Worm (Caenorhabditis elegans) whole organism, early embryonic: Measurements from ENCODE around the gene C35D10.6.

Source experiments
- B0310.2 ChIP-seq: sonication (generic microtip); optimal IDR thresholded peaks from 2 replicates; lab custom pipeline; 2016; ENCODE audit warnings: mild to moderate bottlenecking, missing genetic modification characterization, missing compliant biosample characterization
- F13C5.2 ChIP-seq: sonication (generic microtip); optimal IDR thresholded peaks from 2 replicates; lab custom pipeline; 2017; ENCODE audit warnings: mild to moderate bottlenecking, missing genetic modification characterization, inconsistent platforms, missing compliant biosample characterization
- aly-1 ChIP-seq: sonication (generic microtip); optimal IDR thresholded peaks from 2 replicates; lab custom pipeline; 2016; ENCODE audit warnings: missing genetic modification characterization, missing compliant biosample characterization
- ama-1 ChIP-seq: fragments of 150-350 bp; optimal IDR thresholded peaks from 2 replicates; lab custom pipeline; 2014
- ceh-13 ChIP-seq: fragments of 200-800 bp; sonication (Bioruptor generic); optimal IDR thresholded peaks from 2 replicates; lab custom pipeline; 2018; ENCODE audit warnings: mild to moderate bottlenecking, missing genetic modification characterization, missing compliant biosample characterization
- ceh-36 ChIP-seq: sonication (generic microtip); optimal IDR thresholded peaks from 2 replicates; lab custom pipeline; 2016; ENCODE audit warnings: missing genetic modification characterization, inconsistent platforms, missing compliant biosample characterization
- ets-7 ChIP-seq: sonication (generic microtip); optimal IDR thresholded peaks from 2 replicates; lab custom pipeline; 2016; ENCODE audit warnings: missing genotype, missing genetic modification characterization, missing compliant biosample characterization
- flt-1 ChIP-seq: fragments of 200-800 bp; sonication (Bioruptor generic); IDR thresholded peaks from 2 replicates; pipeline ENCODE4 v1.3.6; 2022; ENCODE audit warnings: missing genetic modification characterization, missing compliant biosample characterization
- hmbx-1 ChIP-seq: sonication (generic microtip); optimal IDR thresholded peaks from 2 replicates; lab custom pipeline; 2016; ENCODE audit warnings: mild to moderate bottlenecking, missing genetic modification characterization, missing compliant biosample characterization
- hmg-4 ChIP-seq: fragments of 200-800 bp; sonication (Bioruptor generic); optimal IDR thresholded peaks from 2 replicates; lab custom pipeline; 2018; ENCODE audit warnings: mild to moderate bottlenecking, missing genetic modification characterization, missing compliant biosample characterization
- hnd-1 ChIP-seq: sonication (generic microtip); optimal IDR thresholded peaks from 2 replicates; lab custom pipeline; 2016; ENCODE audit warnings: missing genetic modification characterization, missing compliant biosample characterization
- pes-1 ChIP-seq: fragments of 200-800 bp; sonication (Bioruptor generic); IDR thresholded peaks from 2 replicates; pipeline ENCODE4 v1.3.6; 2022; ENCODE audit warnings: missing genetic modification reagents, missing genetic modification characterization, missing compliant biosample characterization
- scrt-1 ChIP-seq: fragments of 200-800 bp; sonication (Bioruptor generic); IDR thresholded peaks from 2 replicates; pipeline ENCODE4 v1.3.6; 2022; ENCODE audit warnings: missing genetic modification characterization, missing compliant biosample characterization
- sea-1 ChIP-seq: fragments of 200-800 bp; sonication (Bioruptor generic); conservative IDR thresholded peaks from 2 replicates; pipeline ENCODE4 v1.3.6; 2022; ENCODE audit warnings: missing genetic modification characterization, missing compliant biosample characterization
- tbx-11 ChIP-seq: fragments of 200-800 bp; sonication (Bioruptor generic); IDR thresholded peaks from 2 replicates; pipeline ENCODE4 v1.3.6; 2022; ENCODE audit warnings: missing genetic modification characterization, missing compliant biosample characterization
- tbx-37 ChIP-seq: fragments of 200-800 bp; sonication (Bioruptor generic); conservative IDR thresholded peaks from 2 replicates; pipeline ENCODE4 v1.3.6; 2022; ENCODE audit warnings: missing genetic modification reagents, missing genetic modification characterization, missing compliant biosample characterization
- tra-4 ChIP-seq: sonication (generic microtip); optimal IDR thresholded peaks from 2 replicates; lab custom pipeline; 2017; ENCODE audit warnings: missing genetic modification characterization, missing compliant biosample characterization

Gene C35D10.6

ce11 chrIII:4850139-4850538 lies 9.0 kb upstream of the C35D10.6 start, which contains the start of gene F26A1.1:
Gene F26A1.1 (plus strand): TSS chrIII:4850507.
- TF ChIP-seq hmbx-1 (tag; lab: Kevin White, UChicago) (no peak), tra-4 (no peak), B0310.2 (tag; lab: Kevin White, UChicago) (no peak), flt-1 (no peak), tbx-37 (GFP tag; lab: Robert Waterston, UW) (no peak), aly-1 (no peak), ceh-13 (no peak), ceh-36 (tag; lab: Kevin White, UChicago) (no peak), hmg-4 (GFP tag; lab: Kevin White, UChicago) (no peak), ama-1 (no peak), hnd-1 (no peak), sea-1 (GFP tag; lab: Robert Waterston, UW) (no peak), tbx-11 (GFP tag; lab: Robert Waterston, UW) (no peak), F13C5.2 (tag; lab: Kevin White, UChicago) (no peak), scrt-1 (GFP tag; lab: Robert Waterston, UW) (no peak), pes-1 (no peak), ets-7 (tag; lab: Kevin White, UChicago) (no peak)

ce11 chrIII:4852025-4852424 lies 7.1 kb upstream of the C35D10.6 start, which contains the start of gene ced-4:
Gene ced-4 (plus strand): TSS chrIII:4852325.
- no peak for TF ChIP-seq aly-1
- no peak for TF ChIP-seq ama-1

DNA sequence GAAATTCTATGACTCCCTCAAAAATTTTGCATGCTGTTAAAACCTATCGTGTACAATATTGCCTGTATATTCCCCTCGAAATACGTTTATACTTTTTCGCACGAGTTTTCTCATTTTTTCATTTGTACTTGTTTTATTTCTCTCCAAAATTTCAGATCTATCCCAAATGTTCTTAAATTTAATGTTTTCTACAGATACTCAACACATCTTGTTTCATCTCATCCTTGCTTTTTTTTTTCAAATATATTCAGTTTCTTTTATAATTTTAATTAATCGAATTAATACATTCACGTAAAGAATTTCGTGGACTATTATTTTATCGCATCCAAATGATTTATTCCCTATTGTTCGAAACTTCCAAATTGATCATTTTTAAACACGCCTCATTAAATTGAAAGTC lies 4.2 kb upstream of the C35D10.6 start, which contains the start of gene C35D10.8:
Gene C35D10.8, plus strand, starts transcription at position 301 of the 400 bp plus-strand sequence.
- TF ChIP-seq sea-1 (GFP tag; lab: Robert Waterston, UW) (no peak), tra-4 (no peak), B0310.2 (tag; lab: Kevin White, UChicago) (no peak), aly-1 (no peak), tbx-37 (GFP tag; lab: Robert Waterston, UW) (no peak), ceh-13 (no peak), hmbx-1 (tag; lab: Kevin White, UChicago) (no peak), hmg-4 (GFP tag; lab: Kevin White, UChicago) (no peak), F13C5.2 (tag; lab: Kevin White, UChicago) (no peak), ets-7 (tag; lab: Kevin White, UChicago) (no peak), flt-1 (no peak), hnd-1 (no peak), pes-1 (no peak)

ce11 chrIII:4856109-4856508 lies 3.0 kb upstream of the C35D10.6 start, which contains the start of gene C35D10.7:
Gene C35D10.7 (plus strand): TSS chrIII:4856193.
- TF ChIP-seq pes-1 = no peak
- TF ChIP-seq scrt-1 (GFP tag; lab: Robert Waterston, UW) = no peak
- no peak for TF ChIP-seq hnd-1
- no peak for TF ChIP-seq flt-1
- no peak for TF ChIP-seq hmg-4 (GFP tag; lab: Kevin White, UChicago)
- no peak for TF ChIP-seq sea-1 (GFP tag; lab: Robert Waterston, UW)
- TF ChIP-seq ceh-36 (tag; lab: Kevin White, UChicago) = no peak
- TF ChIP-seq hmbx-1 (tag; lab: Kevin White, UChicago) = no peak

- no peak for TF ChIP-seq hmbx-1 (tag; lab: Kevin White, UChicago)
- TF ChIP-seq tbx-11 (GFP tag; lab: Robert Waterston, UW) = no peak
- no peak for TF ChIP-seq hmg-4 (GFP tag; lab: Kevin White, UChicago)
- TF ChIP-seq B0310.2 (tag; lab: Kevin White, UChicago) = no peak
- no peak for TF ChIP-seq ceh-13
Observed at ce11 chrIII:4856992-4857391, 2.1 kb upstream of the C35D10.6 start.

DNA sequence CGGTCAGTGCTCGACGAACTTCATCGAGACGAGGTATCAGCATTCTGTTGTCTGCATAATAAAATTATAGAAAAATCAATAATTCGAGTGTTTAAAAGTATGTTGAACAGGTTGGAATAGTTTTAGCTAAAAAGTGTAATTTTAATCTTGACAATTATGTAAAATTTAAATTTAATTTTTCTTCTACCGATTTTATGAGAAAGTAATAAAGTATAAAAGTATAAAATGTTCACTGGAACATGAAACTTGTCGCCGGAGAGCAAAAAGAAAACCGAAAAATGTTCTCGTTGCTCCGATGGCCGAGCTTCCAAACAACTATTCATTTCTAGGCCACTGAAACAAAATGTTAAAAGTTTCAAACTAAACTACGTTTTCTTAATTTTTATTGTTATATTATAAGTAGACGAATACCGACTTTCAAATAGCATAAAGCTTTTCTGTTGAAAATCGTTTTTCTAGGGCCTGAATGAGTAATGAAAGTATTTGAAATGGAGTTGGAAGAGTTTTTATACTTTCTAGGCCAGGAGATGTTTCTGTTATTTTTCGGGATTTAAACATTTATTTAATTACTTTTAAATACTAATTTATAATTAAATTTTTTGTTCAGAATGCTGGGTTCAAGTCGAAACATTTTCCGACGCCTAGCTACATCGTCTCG lies 2.7 kb downstream of the C35D10.6 start, which contains the start of the genes C35D10.10 and C35D10.5:
Gene C35D10.10, minus strand, starts transcription at position 51 of the 658 bp plus-strand sequence.
Gene C35D10.5, plus strand, starts transcription at position 608 of the 658 bp plus-strand sequence.
- TF ChIP-seq sea-1 (GFP tag; lab: Robert Waterston, UW) = no peak
- no peak for TF ChIP-seq ceh-36 (tag; lab: Kevin White, UChicago)
- TF ChIP-seq ama-1 = no peak
- TF ChIP-seq tbx-11 (GFP tag; lab: Robert Waterston, UW) = no peak
- TF ChIP-seq scrt-1 (GFP tag; lab: Robert Waterston, UW) = no peak
- TF ChIP-seq pes-1 = no peak
- TF ChIP-seq B0310.2 (tag; lab: Kevin White, UChicago) = no peak
- no peak for TF ChIP-seq flt-1
- TF ChIP-seq ets-7 (tag; lab: Kevin White, UChicago) = no peak
- TF ChIP-seq tbx-37 (GFP tag; lab: Robert Waterston, UW) = no peak
- no peak for TF ChIP-seq F13C5.2 (tag; lab: Kevin White, UChicago)
- no peak for TF ChIP-seq ceh-13
- no peak for TF ChIP-seq aly-1
- no peak for TF ChIP-seq hnd-1
- no peak for TF ChIP-seq hmg-4 (GFP tag; lab: Kevin White, UChicago)
- no peak for TF ChIP-seq tra-4
- no peak for TF ChIP-seq hmbx-1 (tag; lab: Kevin White, UChicago)

DNA sequence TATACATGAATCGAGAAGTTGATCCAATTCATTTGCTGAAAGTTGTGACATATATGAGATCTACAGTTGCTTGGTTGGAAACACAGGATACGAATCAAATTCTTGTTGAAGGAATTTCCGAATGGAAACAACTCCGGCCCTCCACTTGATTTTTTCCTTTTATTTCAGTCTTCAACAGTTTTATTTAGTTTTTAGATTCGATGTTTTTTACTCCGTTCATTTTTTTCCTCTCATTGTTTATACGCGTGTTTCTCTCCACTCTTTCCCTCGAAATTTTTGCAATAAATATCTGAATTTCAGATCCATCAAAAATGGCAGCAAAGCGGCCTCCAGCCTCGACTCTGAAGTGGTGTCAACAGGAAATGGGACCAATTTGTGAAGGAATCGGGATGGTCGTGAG lies 4.0 kb downstream of the C35D10.6 start, which contains the start of gene coq-8:
Gene coq-8, plus strand, starts transcription at position 301 of the 400 bp plus-strand sequence.
- no peak for TF ChIP-seq flt-1
- TF ChIP-seq ceh-36 (tag; lab: Kevin White, UChicago) = no peak
- no peak for TF ChIP-seq ceh-13
- TF ChIP-seq tbx-37 (GFP tag; lab: Robert Waterston, UW) = no peak
- TF ChIP-seq tbx-11 (GFP tag; lab: Robert Waterston, UW) = no peak

DNA sequence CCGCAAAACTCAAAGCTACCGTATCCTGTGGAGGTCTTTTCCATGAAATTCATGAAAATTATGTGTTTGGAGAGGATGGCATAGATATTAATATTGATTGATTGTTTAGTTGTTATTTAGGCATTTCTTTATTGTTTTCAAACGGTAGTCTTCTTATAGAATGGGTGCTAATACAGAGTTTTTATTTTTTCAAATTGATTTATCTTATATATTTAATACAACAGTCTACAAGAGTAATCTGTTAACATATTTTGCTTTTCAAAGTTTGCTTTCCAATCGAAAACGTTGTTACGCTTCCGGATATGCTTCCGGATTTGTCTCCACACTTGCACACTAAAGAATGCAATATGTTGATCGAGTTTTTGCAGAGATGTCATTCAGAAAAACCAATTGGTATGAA lies 7.6 kb downstream of the C35D10.6 start, which contains the start of gene C35D10.17:
Gene C35D10.17, plus strand, starts transcription at position 301 of the 400 bp plus-strand sequence.
- TF ChIP-seq hnd-1 (no peak), F13C5.2 (tag; lab: Kevin White, UChicago) (no peak), B0310.2 (tag; lab: Kevin White, UChicago) (no peak), pes-1 (no peak)
